Worm (Caenorhabditis elegans): ENCODE measurements around the gene nhr-67.
"Not testable (repeated sequence)": the region's sequence is repeated elsewhere in the genome, so short reads cannot be mapped to it uniquely, and the experiment has no call there.

The nhr-67 gene

DNA sequence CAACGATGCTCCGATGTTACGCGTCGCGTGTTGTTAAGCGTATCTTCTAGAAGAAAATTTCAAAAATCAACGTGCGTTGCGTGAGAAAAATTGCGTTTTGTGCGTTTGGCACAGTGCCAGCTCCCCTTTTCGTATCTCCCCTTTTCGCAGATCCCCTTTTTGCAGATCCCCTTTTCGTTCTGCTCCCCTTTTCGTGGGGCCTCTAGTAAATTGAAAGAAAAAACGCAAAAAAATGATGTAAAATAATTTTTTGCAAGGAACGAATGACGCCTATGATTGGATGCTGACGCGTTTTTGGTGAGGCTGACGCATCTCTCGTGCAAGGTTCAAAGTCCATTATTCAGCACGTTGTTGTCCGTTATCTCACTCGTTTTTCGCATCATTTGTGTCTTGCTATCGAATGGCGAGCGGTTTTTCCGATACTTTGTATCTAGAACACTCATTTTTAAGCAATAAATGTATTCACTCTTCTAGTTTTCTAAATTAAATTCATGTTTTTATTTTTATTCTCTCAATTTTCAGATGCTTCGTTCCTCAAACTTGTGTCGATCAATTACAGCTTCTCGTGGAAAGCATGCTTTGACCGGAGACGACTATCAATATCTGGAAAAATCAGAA, 9.7 kb downstream of the nhr-67 start, which contains the start of gene cpt-2 (continued):
- TF ChIP-seq pha-4 (GFP tag; IDR thresholded peaks at IDR 0.05) (peak; percentile 75; the same call in 1 of the 2 replicates), lim-7 (GFP tag; IDR thresholded peaks at IDR 0.05) (peak; percentile 59; the same call in 1 of the 2 replicates), unc-130 (GFP tag; optimal IDR thresholded peaks at IDR 0.05) (peak; percentile 46), zfp-3 (GFP tag; conservative IDR thresholded peaks at IDR 0.05) (peak; percentile 80), dpl-1 (GFP tag; optimal IDR thresholded peaks at IDR 0.05) (peak; percentile 76), nhr-28 (tag; optimal IDR thresholded peaks at IDR 0.05) (peak; percentile 96), mep-1 (tag; optimal IDR thresholded peaks at IDR 0.05) (peak; percentile 86), set-16 (GFP tag; IDR thresholded peaks at IDR 0.05) (peak; percentile 40; the same call in 1 of the 2 replicates), F37D6.2 (tag; optimal IDR thresholded peaks at IDR 0.05) (peak; percentile 74), ceh-44 (GFP tag; IDR thresholded peaks at IDR 0.05) (peak; percentile 86), T26A8.4 (GFP tag; IDR thresholded peaks at IDR 0.05) (peak; percentile 93), rbr-2 (tag; optimal IDR thresholded peaks at IDR 0.05) (peak; percentile 88), spr-1 (tag; optimal IDR thresholded peaks at IDR 0.05) (peak; percentile 65), F49E8.2 (tag; optimal IDR thresholded peaks at IDR 0.05; ENCODE audit: borderline replicate concordance) (peak; percentile 61), hlh-30 (tag; optimal IDR thresholded peaks at IDR 0.05; ENCODE audit: insufficient read depth) (peak; percentile 70), lin-13 (GFP tag; optimal IDR thresholded peaks at IDR 0.05) (peak; percentile 57), madf-5 (GFP tag; IDR thresholded peaks at IDR 0.05) (0 out of 4 replicates have a peak, but pooled peaks of 1 of the 2 experiments have one; percentile 58), mxl-3 (GFP tag; optimal IDR thresholded peaks at IDR 0.05) (peak; percentile 90), vab-7 (GFP tag; IDR thresholded peaks at IDR 0.05) (peak; percentile 87), nhr-41 (GFP tag; IDR thresholded peaks at IDR 0.05) (peak; percentile 45; the same call in 1 of the 2 replicates), zfp-2 (tag; optimal IDR thresholded peaks at IDR 0.05) (peak; percentile 32)
- TF ChIP-seq pha-4 (tag; optimal IDR thresholded peaks at IDR 0.05) = not testable (repeated sequence)

DNA sequence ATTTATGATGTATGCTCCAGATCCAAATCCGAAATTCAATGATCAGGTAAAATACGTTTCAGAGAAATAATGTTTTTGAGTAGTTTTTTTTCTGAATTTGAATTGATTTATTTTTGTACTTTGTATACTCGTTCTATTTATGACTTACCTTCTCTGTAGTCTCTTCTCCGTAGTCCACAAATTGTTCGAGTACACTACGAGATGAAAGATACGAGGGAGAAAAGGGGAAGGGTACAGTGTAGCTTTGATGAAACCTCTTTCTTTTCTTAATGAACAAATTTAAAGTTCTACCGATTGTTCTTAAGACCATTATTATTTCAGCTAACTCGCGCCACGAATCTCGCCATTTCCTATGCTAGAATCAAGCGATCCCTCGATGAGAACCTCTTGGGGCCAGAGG, 10.5 kb downstream of the nhr-67 start:
- TF ChIP-seq daf-16 (GFP tag; optimal IDR thresholded peaks at IDR 0.05) = no peak
- TF ChIP-seq daf-16 (tag; optimal IDR thresholded peaks at IDR 0.05) = peak; percentile 41
- no peak for TF ChIP-seq ctbp-1 (GFP tag; IDR thresholded peaks at IDR 0.05)
- TF ChIP-seq hlh-11 (tag; optimal IDR thresholded peaks at IDR 0.05) = no peak
- TF ChIP-seq aha-1 (tag) = peak; percentile 78
- peak in 1 of 2 experiments; percentile 67 for TF ChIP-seq unc-62 (GFP tag; optimal IDR thresholded peaks at IDR 0.05 in 1 of 2)
- no peak for TF ChIP-seq unc-62 (tag; optimal IDR thresholded peaks at IDR 0.05)
- TF ChIP-seq nhr-77 (tag; optimal IDR thresholded peaks at IDR 0.05) = peak; percentile 27
- peak; percentile 99 for TF ChIP-seq nhr-28 (tag; optimal IDR thresholded peaks at IDR 0.05)
- TF ChIP-seq dve-1 (tag; optimal IDR thresholded peaks at IDR 0.05; ENCODE audit: insufficient read depth) = peak; percentile 30
- TF ChIP-seq lsy-2 (tag; optimal IDR thresholded peaks at IDR 0.05) = peak in 1 of 2 experiments; percentile 3

DNA sequence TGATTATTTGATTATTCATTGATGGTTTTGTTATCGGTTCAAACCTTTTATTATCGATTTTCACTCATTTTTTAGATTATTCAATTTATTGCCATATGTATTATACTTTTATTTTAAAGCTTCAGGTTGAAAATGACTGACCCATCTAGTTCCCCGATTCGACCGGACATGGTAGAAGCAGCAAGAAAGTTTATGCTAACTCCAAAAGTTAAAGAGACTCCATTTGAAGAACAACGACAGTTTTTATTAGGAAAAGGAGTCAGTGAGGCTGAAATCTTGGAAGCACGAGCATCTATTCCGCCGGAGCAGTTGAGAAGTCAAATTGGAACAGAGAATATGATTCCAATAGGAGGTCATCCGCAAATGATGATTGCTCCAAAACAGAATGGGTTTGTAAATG, 13.5 kb downstream of the nhr-67 start, which contains the start of gene prx-14:
Gene prx-14 (plus strand): TSS at position 120 of the 400 bp plus-strand sequence.
- TF ChIP-seq D1046.2 (GFP tag; IDR thresholded peaks at IDR 0.05) (no peak), ceh-44 (GFP tag; IDR thresholded peaks at IDR 0.05) (no peak), php-3 (GFP tag; IDR thresholded peaks at IDR 0.05) (0 out of 2 replicates have a peak, but pooled peaks have one; percentile 25), tra-1 (GFP tag; IDR thresholded peaks at IDR 0.05) (no peak), ceh-62 (tag; optimal IDR thresholded peaks at IDR 0.05) (no peak), tag-97 (GFP tag; IDR thresholded peaks at IDR 0.05) (no peak), zfp-3 (GFP tag; conservative IDR thresholded peaks at IDR 0.05) (0 out of 2 replicates have a peak, but pooled peaks have one; percentile 61), dve-1 (tag; optimal IDR thresholded peaks at IDR 0.05; ENCODE audit: insufficient read depth) (peak; percentile 5), gei-8 (GFP tag; optimal IDR thresholded peaks at IDR 0.05) (no peak), nhr-237 (tag; optimal IDR thresholded peaks at IDR 0.05) (no peak), aha-1 (tag) (peak; percentile 88), T20F7.1 (GFP tag; optimal IDR thresholded peaks at IDR 0.05) (no peak), nhr-48 (tag; optimal IDR thresholded peaks at IDR 0.05) (peak; percentile 5), snpc-1.2 (GFP tag; IDR thresholded peaks at IDR 0.05) (no peak), hmg-1.1 (GFP tag; IDR thresholded peaks at IDR 0.05) (no peak), mxl-2 (GFP tag; conservative IDR thresholded peaks at IDR 0.05) (no peak), nhr-111 (GFP tag; optimal IDR thresholded peaks at IDR 0.05) (no peak), nhr-76 (tag; optimal IDR thresholded peaks at IDR 0.05) (no peak), mdl-1 (tag; optimal IDR thresholded peaks at IDR 0.05) (no peak), ceh-28 (tag; optimal IDR thresholded peaks at IDR 0.05) (no peak), madf-5 (GFP tag; IDR thresholded peaks at IDR 0.05) (no peak), spr-1 (tag; optimal IDR thresholded peaks at IDR 0.05) (no peak)
